Fruit fly (Drosophila melanogaster): ENCODE results near the gene Dic1.

The Dic1 gene

DNA sequence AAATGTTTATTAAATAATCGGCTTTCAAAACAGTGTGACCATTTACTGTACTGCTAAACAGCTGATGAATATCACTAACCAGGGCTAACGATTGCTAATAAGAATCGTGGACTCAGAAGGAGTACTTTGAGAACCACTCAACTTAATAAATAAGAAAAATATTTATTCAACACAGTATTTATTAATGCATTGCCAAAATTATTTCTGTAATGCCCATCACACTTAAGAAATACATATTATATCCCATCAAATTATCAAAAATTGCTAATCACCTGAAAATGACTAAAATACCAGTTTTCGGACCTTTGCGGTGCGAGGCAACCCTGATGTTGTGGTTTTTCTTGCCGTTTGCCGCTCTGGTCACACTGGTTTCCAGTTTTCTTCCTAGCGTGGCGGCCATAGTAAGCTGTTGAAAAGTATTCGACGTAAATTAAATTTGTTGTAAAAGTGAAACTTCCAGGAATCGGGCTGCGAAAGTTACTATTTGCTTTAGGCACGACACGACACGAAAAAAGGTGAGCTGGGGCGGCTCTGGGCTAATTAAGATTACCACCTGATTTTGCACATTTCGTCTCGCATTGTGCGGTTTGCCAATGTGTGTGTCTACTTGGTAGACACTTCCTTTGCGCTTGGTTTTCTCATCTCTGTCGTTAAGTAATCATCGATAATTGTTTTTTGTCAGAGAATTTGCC, 17.2 kb downstream of the Dic1 start, which contains the start of the genes mRpS21 and Droj2 (continued):
- TF ChIP-seq Sox14 (GFP tag; optimal IDR thresholded peaks at IDR 0.05) (peak; percentile 17), CG34406 (GFP tag; optimal IDR thresholded peaks at IDR 0.05) (no peak), Hr4 (GFP tag; optimal IDR thresholded peaks at IDR 0.05) (peak; percentile 60), acj6 (GFP tag; optimal IDR thresholded peaks at IDR 0.05) (peak; percentile 29)

DNA sequence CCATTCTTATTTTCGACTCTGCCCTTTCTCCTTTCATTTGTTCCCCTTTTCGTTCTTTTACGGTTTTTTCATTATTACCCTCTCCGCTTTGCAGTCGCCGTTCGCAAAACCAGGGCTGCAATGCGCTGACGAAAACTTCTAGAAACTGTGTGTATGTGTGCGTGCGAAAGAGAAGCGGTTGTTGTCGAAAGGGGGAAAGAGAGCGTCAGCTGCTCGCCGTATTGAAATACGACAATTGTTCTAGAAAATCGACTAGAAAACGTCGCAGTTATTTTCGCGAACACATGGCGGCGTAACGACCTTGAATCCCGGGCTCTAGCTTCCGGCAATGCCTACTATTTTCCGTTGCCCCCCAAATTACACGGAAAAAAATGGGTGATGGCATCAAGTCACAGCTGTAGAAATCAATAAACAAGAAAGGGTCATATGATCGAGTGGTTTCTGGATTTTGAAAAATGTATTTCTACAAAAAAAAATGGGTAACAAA, 18.0 kb downstream of the Dic1 start:
- TF ChIP-seq CG1621 (tag; optimal IDR thresholded peaks at IDR 0.05) (peak; percentile 56), CG11762 (GFP tag; optimal IDR thresholded peaks at IDR 0.05; ENCODE audit: insufficient read depth) (no peak), CG32006 (GFP tag; optimal IDR thresholded peaks at IDR 0.05) (no peak), Sox14 (GFP tag; optimal IDR thresholded peaks at IDR 0.05) (peak; percentile 3), esn (GFP tag; optimal IDR thresholded peaks at IDR 0.05) (peak; percentile 1), dac (GFP tag; optimal IDR thresholded peaks at IDR 0.05) (no peak), CG4318 (GFP tag; optimal IDR thresholded peaks at IDR 0.05) (no peak), Met (GFP tag; optimal IDR thresholded peaks at IDR 0.05) (no peak), CG3919 (GFP tag; optimal IDR thresholded peaks at IDR 0.05) (no peak), CG15336 (GFP tag; IDR thresholded peaks at IDR 0.05) (peak; percentile 63; the same call in 1 of the 2 replicates), spab (GFP tag; optimal IDR thresholded peaks at IDR 0.05) (no peak), Sox102F (GFP tag; optimal IDR thresholded peaks at IDR 0.05) (no peak)

DNA sequence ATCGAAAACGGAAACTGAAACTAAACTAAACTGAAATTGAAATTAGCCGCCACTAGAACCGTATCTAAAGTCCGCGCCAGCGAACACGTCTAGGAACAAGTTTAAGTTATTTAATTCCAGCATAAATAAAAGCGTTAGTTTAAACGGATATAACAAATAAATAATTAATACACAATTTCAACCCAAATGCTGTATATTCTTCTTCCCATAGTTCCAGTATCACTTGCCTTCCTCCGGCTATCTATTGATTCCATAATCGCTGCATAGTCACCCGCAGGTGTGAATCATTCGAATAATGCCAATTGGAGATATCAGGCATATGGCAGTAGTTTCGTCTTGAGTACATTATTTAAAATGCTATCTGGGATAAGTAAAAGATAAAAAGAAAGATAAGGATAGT, 20.4 kb downstream of the Dic1 start:
- TF ChIP-seq Blimp-1 (GFP tag; optimal IDR thresholded peaks at IDR 0.05) (no peak), CG10631 (GFP tag; optimal IDR thresholded peaks at IDR 0.05) (no peak), OdsH (GFP tag; optimal IDR thresholded peaks at IDR 0.05) (no peak), Eip75B (GFP tag; optimal IDR thresholded peaks at IDR 0.05) (no peak), achi (GFP tag; optimal IDR thresholded peaks at IDR 0.05) (no peak), Eip93F (GFP tag; optimal IDR thresholded peaks at IDR 0.05) (no peak), dsx (GFP tag; optimal IDR thresholded peaks at IDR 0.05; ENCODE audit: poor library complexity, severe bottlenecking) (no peak), CG8632 (GFP tag; optimal IDR thresholded peaks at IDR 0.05) (no peak), CG6792 (GFP tag; optimal IDR thresholded peaks at IDR 0.05) (no peak), CG10669 (GFP tag; optimal IDR thresholded peaks at IDR 0.05) (no peak), Met (GFP tag; optimal IDR thresholded peaks at IDR 0.05) (no peak), Sox15 (GFP tag; optimal IDR thresholded peaks at IDR 0.05) (no peak), CG6276 (GFP tag; optimal IDR thresholded peaks at IDR 0.05) (no peak), CG3032 (tag; optimal IDR thresholded peaks at IDR 0.05) (no peak), Eip78C (GFP tag) (no peak), pdm3 (GFP tag; optimal IDR thresholded peaks at IDR 0.05) (no peak), CG11762 (GFP tag; optimal IDR thresholded peaks at IDR 0.05; ENCODE audit: insufficient read depth) (no peak), CG8319 (GFP tag; optimal IDR thresholded peaks at IDR 0.05) (no peak)

DNA sequence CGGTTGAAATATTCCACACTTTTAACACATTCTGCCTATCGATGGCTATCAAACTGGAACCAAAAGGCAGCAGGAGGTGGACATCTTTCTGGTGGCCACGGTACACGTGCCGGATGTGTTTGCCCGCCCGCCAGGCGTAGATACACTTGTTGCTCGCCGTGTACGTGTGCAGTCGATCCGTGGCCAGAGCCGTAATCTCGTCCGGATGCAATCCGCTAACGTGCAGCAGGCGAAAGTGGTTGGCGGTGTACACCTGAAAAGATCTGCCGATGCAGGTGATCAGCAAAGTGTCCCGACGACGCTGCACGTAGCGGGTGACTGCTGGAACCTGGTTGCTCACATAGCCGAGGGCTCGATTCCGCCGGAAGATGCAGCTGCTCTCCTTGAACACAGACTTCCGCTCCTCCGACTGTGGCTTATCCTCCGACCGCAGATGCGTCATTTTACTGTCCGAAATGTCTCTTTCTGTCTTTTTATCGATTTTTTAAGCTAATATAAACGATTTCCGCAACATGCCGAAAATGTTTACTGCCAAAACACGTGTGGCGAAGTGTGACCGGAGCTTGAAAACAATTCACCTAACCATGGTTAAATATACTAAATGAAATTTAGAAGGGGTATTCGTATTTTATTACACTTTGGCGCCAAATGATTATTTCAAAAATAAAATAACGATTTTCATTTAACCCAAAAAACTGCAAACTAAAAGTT, 23.6 kb downstream of the Dic1 start, which contains the start of gene CG9799:
CG9799 (minus strand) TSS at position 550 of the 711 bp plus-strand sequence.
- TF ChIP-seq esn (GFP tag; optimal IDR thresholded peaks at IDR 0.05) (peak; percentile 2), CG1621 (tag; optimal IDR thresholded peaks at IDR 0.05) (peak; percentile 78), dsx (GFP tag; optimal IDR thresholded peaks at IDR 0.05; ENCODE audit: poor library complexity, severe bottlenecking) (no peak)

DNA sequence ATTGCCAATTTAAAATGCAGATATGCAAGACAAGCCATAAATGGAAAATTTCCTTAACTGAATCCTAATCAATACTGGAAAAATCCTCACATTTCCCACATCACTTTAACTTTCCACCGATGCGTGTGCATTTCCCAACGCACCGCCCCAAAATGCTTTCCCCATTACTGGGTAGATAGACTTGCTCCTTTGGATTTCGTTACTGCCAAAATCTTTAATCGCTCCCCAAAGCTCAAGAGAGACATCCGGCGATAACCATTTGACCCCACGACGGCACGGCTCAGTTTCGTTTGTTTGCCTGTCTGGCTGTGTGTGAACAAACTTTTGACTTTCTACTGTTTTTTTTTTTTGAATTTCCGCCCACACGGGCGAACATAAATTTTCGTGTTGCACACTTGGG, 25.8 kb downstream of the Dic1 start:
- TF ChIP-seq OdsH (GFP tag; optimal IDR thresholded peaks at IDR 0.05) = no peak
- TF ChIP-seq svp (GFP tag) = peak; percentile 96
- no peak for TF ChIP-seq Hr38 (GFP tag; optimal IDR thresholded peaks at IDR 0.05)
- TF ChIP-seq CG6808 (GFP tag; optimal IDR thresholded peaks at IDR 0.05) = no peak

Data from whole organism, prepupa.